Worm (Caenorhabditis elegans) whole organism, L3 larva: ENCODE data around the gene lact-5.

Experiments used
- ceh-82 ChIP-seq: fragments of 150-350 bp; optimal IDR thresholded peaks from 2 replicates; lab custom pipeline; 2014; ENCODE audit warnings: missing biosample characterization, missing genetic modification characterization
- daf-12 ChIP-seq: fragments of 150-350 bp; optimal IDR thresholded peaks from 2 replicates; lab custom pipeline; 2014; ENCODE audit warnings: missing biosample characterization, missing genetic modification reagents, missing genetic modification characterization
- elt-1 ChIP-seq: fragments of 150-350 bp; optimal IDR thresholded peaks from 2 replicates; lab custom pipeline; 2014; ENCODE audit warnings: missing biosample characterization, missing genetic modification characterization
- elt-3 ChIP-seq, 3 experiments: fragments of 150-350 bp in 1 of 3; sonication (generic microtip) in 2 of 3; optimal IDR thresholded peaks; 2 replicates in 2 of 3; 4 replicates in 1 of 3; lab custom pipeline; 2014 to 2017; ENCODE audit warnings: missing biosample characterization in 3 of 3, missing genetic modification characterization in 3 of 3
- lsy-12 ChIP-seq: sonication (generic microtip); optimal IDR thresholded peaks from 2 replicates; lab custom pipeline; 2016; ENCODE audit warnings: mild to moderate bottlenecking, missing genetic modification characterization, missing compliant biosample characterization
- nhr-237 ChIP-seq: fragments of 150-350 bp; optimal IDR thresholded peaks from 2 replicates; lab custom pipeline; 2014; ENCODE audit warnings: missing biosample characterization, missing genetic modification characterization

- TF ChIP-seq daf-12 (tag; lab: Kevin White, UChicago) (no peak), elt-1 (tag; lab: Kevin White, UChicago) (no peak), ceh-82 (no peak), nhr-237 (tag; lab: Kevin White, UChicago) (no peak), elt-3 (tag; optimal IDR thresholded peaks at IDR 0.05; lab: Kevin White, UChicago) (no peak), lsy-12 (tag; lab: Kevin White, UChicago) (no peak)
These were observed 9.6 kb downstream of the lact-5 start, which contains the start of gene rig-6 for ce11 chrII:4811986-4812385.
